Fruit fly (Drosophila melanogaster) whole organism, embryonic: ENCODE data around the gene CG10845.
A peak's percentile ranks its signal among the peaks of the same experiment; 100 is the strongest.

ENCODE experiments used
- Aef1 ChIP-seq: fragments of 200-800 bp; sonication (Bioruptor generic); IDR thresholded peaks from 3 replicates; pipeline ENCODE4 v1.3.6; 2022; ENCODE audit warnings: missing biosample characterization, missing genetic modification characterization
- Atf-2 ChIP-seq: fragments of 200-800 bp; sonication (Bioruptor generic); optimal IDR thresholded peaks from 2 replicates; lab custom pipeline; 2016; ENCODE audit warnings: missing biosample characterization, missing genetic modification characterization
- BEAF-32 ChIP-seq: fragments of 200-800 bp; sonication (Bioruptor generic); optimal IDR thresholded peaks from 3 replicates; lab custom pipeline; 2017; ENCODE audit warnings: missing biosample characterization, missing genetic modification characterization, mild to moderate bottlenecking, moderate library complexity, missing genetic modification reagents
- CG10209 ChIP-seq: fragments of 200-800 bp; sonication (Bioruptor generic); optimal IDR thresholded peaks from 3 replicates; lab custom pipeline; 2017; ENCODE audit warnings: missing biosample characterization, mild to moderate bottlenecking, missing genetic modification characterization, missing genetic modification reagents
- CG10321 ChIP-seq: fragments of 200-800 bp; sonication (Bioruptor generic); IDR thresholded peaks from 2 replicates; pipeline ENCODE4 v1.3.6; 2022; ENCODE audit warnings: missing biosample characterization, missing genetic modification characterization
- CG10366 ChIP-seq: fragments of 200-800 bp; sonication (Bioruptor generic); IDR thresholded peaks from 2 replicates; pipeline ENCODE4 v1.3.6; 2022; ENCODE audit warnings: missing biosample characterization, missing genetic modification characterization
- CG11247 ChIP-seq: fragments of 200-800 bp; sonication (Bioruptor generic); IDR thresholded peaks from 2 replicates; pipeline ENCODE4 v1.3.6; 2022; ENCODE audit warnings: missing biosample characterization, missing genetic modification characterization
- CG11696 ChIP-seq: fragments of 200-800 bp; sonication (Bioruptor generic); IDR thresholded peaks from 2 replicates; pipeline ENCODE4 v1.3.6; 2022; ENCODE audit warnings: missing biosample characterization, missing genetic modification characterization
- CG12219 ChIP-seq: fragments of 200-800 bp; sonication (Bioruptor generic); optimal IDR thresholded peaks from 3 replicates; lab custom pipeline; 2018; ENCODE audit warnings: missing biosample characterization, mild to moderate bottlenecking, missing genetic modification characterization
- CG12391 ChIP-seq: fragments of 200-800 bp; sonication (Bioruptor generic); optimal IDR thresholded peaks from 3 replicates; lab custom pipeline; 2018; ENCODE audit warnings: missing biosample characterization, mild to moderate bottlenecking, missing genetic modification characterization, moderate library complexity
- CG13424 ChIP-seq: fragments of 200-800 bp; sonication (Bioruptor generic); optimal IDR thresholded peaks from 2 replicates; lab custom pipeline; 2019; ENCODE audit warnings: missing biosample characterization, mild to moderate bottlenecking, missing genetic modification characterization, moderate library complexity
- CG14050 ChIP-seq: fragments of 200-800 bp; sonication (Bioruptor generic); IDR thresholded peaks from 3 replicates; pipeline ENCODE4 v1.3.6; 2022; ENCODE audit warnings: missing biosample characterization, missing genetic modification characterization
- CG16815 ChIP-seq: fragments of 200-800 bp; sonication (Bioruptor generic); optimal IDR thresholded peaks from 3 replicates; lab custom pipeline; 2017; ENCODE audit warnings: missing biosample characterization, mild to moderate bottlenecking, missing genetic modification characterization
- CG1792 ChIP-seq: fragments of 200-800 bp; sonication (Bioruptor generic); optimal IDR thresholded peaks from 2 replicates; lab custom pipeline; 2016; ENCODE audit warnings: missing biosample characterization, missing genetic modification characterization
- CG18011 ChIP-seq: fragments of 200-800 bp; sonication (Bioruptor generic); optimal IDR thresholded peaks from 2 replicates; lab custom pipeline; 2017; ENCODE audit warnings: missing biosample characterization, missing genetic modification characterization, mild to moderate bottlenecking, moderate library complexity, missing genotype
- CG2202 ChIP-seq: fragments of 200-800 bp; sonication (Bioruptor generic); optimal IDR thresholded peaks from 2 replicates; lab custom pipeline; 2018; ENCODE audit warnings: missing biosample characterization, mild to moderate bottlenecking, missing genetic modification characterization
- CG2712 ChIP-seq: fragments of 200-800 bp; optimal IDR thresholded peaks from 3 replicates; lab custom pipeline; 2019; ENCODE audit warnings: missing biosample characterization, mild to moderate bottlenecking, missing genetic modification characterization, moderate library complexity
- CG3847 ChIP-seq: fragments of 200-800 bp; sonication (Bioruptor generic); IDR thresholded peaks from 2 replicates; pipeline ENCODE4 v1.3.6; 2022; ENCODE audit warnings: missing biosample characterization, missing genetic modification characterization
- CG43689 ChIP-seq: fragments of 200-800 bp; sonication (Bioruptor generic); IDR thresholded peaks from 2 replicates; pipeline ENCODE4 v1.3.6; 2022; ENCODE audit warnings: missing biosample characterization, missing genetic modification characterization
- CG4854 ChIP-seq: fragments of 200-800 bp; sonication (Bioruptor generic); optimal IDR thresholded peaks from 2 replicates; lab custom pipeline; 2016; ENCODE audit warnings: missing biosample characterization, missing genetic modification characterization, inconsistent platforms
- CG5953 ChIP-seq: fragments of 200-800 bp; sonication (Bioruptor generic); IDR thresholded peaks from 2 replicates; pipeline ENCODE4 v1.3.6; 2022; ENCODE audit warnings: missing biosample characterization, missing genetic modification characterization
- CG6791 ChIP-seq: fragments of 200-800 bp; sonication (Bioruptor generic); IDR thresholded peaks from 3 replicates; pipeline ENCODE4 v1.3.6; 2022; ENCODE audit warnings: missing biosample characterization, missing genetic modification characterization; ENCODE audit not compliant: partially characterized antibody
- CG7556 ChIP-seq: fragments of 200-800 bp; sonication (Bioruptor generic); optimal IDR thresholded peaks from 2 replicates; lab custom pipeline; 2017; ENCODE audit warnings: missing biosample characterization, mild to moderate bottlenecking, missing genetic modification characterization
- CG7839 ChIP-seq: fragments of 200-800 bp; sonication (Bioruptor generic); optimal IDR thresholded peaks from 3 replicates; lab custom pipeline; 2018; ENCODE audit warnings: missing biosample characterization, mild to moderate bottlenecking, missing genetic modification characterization, moderate library complexity
- CG7928 ChIP-seq: fragments of 200-800 bp; sonication (Bioruptor generic); optimal IDR thresholded peaks from 2 replicates; lab custom pipeline; 2017; ENCODE audit warnings: missing biosample characterization, mild to moderate bottlenecking, missing genetic modification characterization
- CG9932 ChIP-seq: fragments of 200-800 bp; sonication (Bioruptor generic); IDR thresholded peaks from 2 replicates; pipeline ENCODE4 v1.3.6; 2022; ENCODE audit warnings: missing biosample characterization, missing genetic modification characterization
- CTCF ChIP-seq: fragments of 200-800 bp; sonication (Bioruptor generic); optimal IDR thresholded peaks from 2 replicates; lab custom pipeline; 2017; ENCODE audit warnings: missing biosample characterization, mild to moderate bottlenecking, missing genetic modification characterization, moderate library complexity
- Chrac-16 ChIP-seq: fragments of 200-800 bp; sonication (Bioruptor generic); optimal IDR thresholded peaks from 3 replicates; lab custom pipeline; 2016; ENCODE audit warnings: missing biosample characterization, missing genetic modification characterization
- CkIIα-i1 ChIP-seq: fragments of 200-800 bp; sonication (Bioruptor generic); IDR thresholded peaks from 2 replicates; pipeline ENCODE4 v1.3.6; 2022; ENCODE audit warnings: missing biosample characterization, missing genetic modification characterization
- Dek ChIP-seq: fragments of 200-800 bp; sonication (Bioruptor generic); optimal IDR thresholded peaks from 3 replicates; lab custom pipeline; 2019; ENCODE audit warnings: missing biosample characterization, mild to moderate bottlenecking, missing genetic modification characterization, moderate library complexity
- Dp ChIP-seq: fragments of 200-800 bp; sonication (Bioruptor generic); optimal IDR thresholded peaks from 2 replicates; lab custom pipeline; 2018; ENCODE audit warnings: missing biosample characterization, mild to moderate bottlenecking, missing genetic modification characterization, moderate library complexity
- Fer2 ChIP-seq: fragments of 200-800 bp; sonication (Bioruptor generic); optimal IDR thresholded peaks from 2 replicates; lab custom pipeline; 2018; ENCODE audit warnings: missing biosample characterization, mild to moderate bottlenecking, missing genetic modification characterization, moderate library complexity
- NC2α ChIP-seq: fragments of 200-800 bp; sonication (Bioruptor generic); optimal IDR thresholded peaks from 2 replicates; lab custom pipeline; 2016; ENCODE audit warnings: missing biosample characterization, missing genetic modification characterization
- Opbp ChIP-seq: fragments of 200-800 bp; sonication (Bioruptor generic); IDR thresholded peaks from 3 replicates; pipeline ENCODE4 v1.3.6; 2022; ENCODE audit warnings: missing biosample characterization, missing genetic modification characterization; ENCODE audit not compliant: partially characterized antibody
- cwo ChIP-seq: fragments of 200-800 bp; sonication (Bioruptor generic); optimal IDR thresholded peaks from 3 replicates; lab custom pipeline; 2017; ENCODE audit warnings: missing biosample characterization, missing genetic modification characterization, mild to moderate bottlenecking, moderate library complexity, missing genetic modification reagents
- dm ChIP-seq: fragments of 200-800 bp; sonication (Bioruptor generic); optimal IDR thresholded peaks from 3 replicates; lab custom pipeline; 2016; ENCODE audit warnings: missing biosample characterization, missing genetic modification characterization
- dpn ChIP-seq, 2 experiments: fragments of 200-800 bp; sonication (Bioruptor generic); optimal IDR thresholded peaks; 3 replicates each; lab custom pipeline; 2016; ENCODE audit warnings: missing biosample characterization in 2 of 2, missing genetic modification characterization in 2 of 2
- gt ChIP-seq: fragments of 200-800 bp; sonication (Bioruptor generic); IDR thresholded peaks from 2 replicates; pipeline ENCODE4 v1.3.6; 2022; ENCODE audit warnings: missing biosample characterization, missing genetic modification characterization
- ind ChIP-seq: fragments of 200-800 bp; sonication (Bioruptor generic); optimal IDR thresholded peaks from 3 replicates; lab custom pipeline; 2016; ENCODE audit warnings: missing biosample characterization, missing genetic modification characterization
- kah ChIP-seq: fragments of 200-800 bp; sonication (Bioruptor generic); optimal IDR thresholded peaks from 2 replicates; lab custom pipeline; 2018; ENCODE audit warnings: missing biosample characterization, mild to moderate bottlenecking, missing genetic modification characterization
- lbe ChIP-seq: fragments of 200-800 bp; sonication (Bioruptor generic); optimal IDR thresholded peaks from 2 replicates; lab custom pipeline; 2016; ENCODE audit warnings: missing biosample characterization, mild to moderate bottlenecking, missing genetic modification characterization
- mirr ChIP-seq: fragments of 200-800 bp; sonication (Bioruptor generic); optimal IDR thresholded peaks from 3 replicates; lab custom pipeline; 2018; ENCODE audit warnings: missing biosample characterization, mild to moderate bottlenecking, missing genetic modification characterization
- nerfin-1 ChIP-seq: fragments of 200-800 bp; sonication (Bioruptor generic); optimal IDR thresholded peaks from 3 replicates; lab custom pipeline; 2019; ENCODE audit warnings: missing biosample characterization, mild to moderate bottlenecking, missing genetic modification characterization, moderate library complexity
- pan ChIP-seq, 4 experiments: fragments of >200 bp in 3 of 4; fragments of 200-800 bp in 1 of 4; sonication (Bioruptor generic) in 1 of 4; optimal IDR thresholded peaks in 3 of 4; IDR thresholded peaks in 1 of 4; 2 replicates each; pipeline versions ENCODE4 v1.3.6 to Lab custom; 2017 to 2022; ENCODE audit warnings: missing biosample characterization in 2 of 4, missing genetic modification characterization in 2 of 4, mixed read lengths in 1 of 4
- row ChIP-seq: fragments of 200-800 bp; sonication (Bioruptor generic); IDR thresholded peaks from 3 replicates; pipeline ENCODE4 v1.3.6; 2022; ENCODE audit warnings: missing biosample characterization, missing genetic modification characterization
- so ChIP-seq: fragments of 200-800 bp; sonication (Bioruptor generic); IDR thresholded peaks from 3 replicates; pipeline ENCODE4 v1.3.6; 2022; ENCODE audit warnings: missing biosample characterization, missing genetic modification characterization
- wor ChIP-seq: fragments of 200-800 bp; sonication (Bioruptor generic); IDR thresholded peaks from 2 replicates; pipeline ENCODE4 v1.3.6; 2022; ENCODE audit warnings: missing biosample characterization, missing genetic modification characterization
- zen2 ChIP-seq: fragments of 200-800 bp; sonication (Bioruptor generic); IDR thresholded peaks from 3 replicates; pipeline ENCODE4 v1.3.6; 2022; ENCODE audit warnings: missing biosample characterization, missing genetic modification characterization; ENCODE audit not compliant: partially characterized antibody

CG10845 gene

dm6 chr3R:24876843-24877457, 24.0 kb upstream of the CG10845 start, which contains the start of the genes CG11089 and CG31381 (continued):
- TF ChIP-seq CG11247 (GFP tag; lab: Robert Waterston, UW) (no peak), CG16815 (GFP tag; lab: Kevin White, UChicago) (no peak), Chrac-16 (GFP tag; lab: Kevin White, UChicago) (no peak), Opbp (GFP tag; lab: Robert Waterston, UW) (no peak), ind (no peak), dm (GFP tag; lab: Kevin White, UChicago) (peak; percentile 89), CG7839 (tag; lab: Kevin White, UChicago) (no peak), CG13424 (peak; percentile 25), CG5953 (GFP tag; lab: Robert Waterston, UW) (no peak), CG10366 (GFP tag; lab: Robert Waterston, UW) (no peak), CG10321 (GFP tag; lab: Robert Waterston, UW) (no peak), kah (GFP tag; lab: Kevin White, UChicago) (peak; percentile 99), CG11696 (GFP tag; lab: Robert Waterston, UW) (no peak), CG7928 (no peak), cwo (GFP tag; lab: Kevin White, UChicago) (peak; percentile 94), CG6791 (GFP tag; lab: Robert Waterston, UW) (no peak), CG3847 (GFP tag; lab: Robert Waterston, UW) (no peak), wor (GFP tag; lab: Robert Waterston, UW) (no peak), CkIIα-i1 (GFP tag; lab: Robert Waterston, UW) (no peak), mirr (GFP tag; lab: Kevin White, UChicago) (no peak), CG9932 (no peak), BEAF-32 (no peak), CG4854 (GFP tag; lab: Kevin White, UChicago) (peak; percentile 97), CG2712 (tag; lab: Kevin White, UChicago) (no peak), CG43689 (GFP tag; lab: Robert Waterston, UW) (no peak), dpn (GFP tag; optimal IDR thresholded peaks at IDR 0.05; lab: Kevin White, UChicago) (no peak), nerfin-1 (tag; lab: Kevin White, UChicago) (no peak), Atf-2 (GFP tag; lab: Kevin White, UChicago) (no peak), CG1792 (no peak), NC2α (GFP tag; lab: Kevin White, UChicago) (no peak), CG18011 (GFP tag; lab: Kevin White, UChicago) (no peak), row (GFP tag; lab: Robert Waterston, UW) (no peak), Dek (tag; lab: Kevin White, UChicago) (peak; percentile 32), zen2 (GFP tag; lab: Robert Waterston, UW) (no peak), CG10209 (GFP tag; lab: Kevin White, UChicago) (no peak), CG14050 (GFP tag; lab: Robert Waterston, UW) (no peak), CTCF (GFP tag; lab: Kevin White, UChicago) (no peak), Fer2 (tag; lab: Kevin White, UChicago) (no peak), gt (GFP tag; lab: Robert Waterston, UW) (no peak), so (no peak), Aef1 (GFP tag; lab: Robert Waterston, UW) (no peak), CG2202 (no peak), CG7556 (GFP tag; lab: Kevin White, UChicago) (peak; percentile 24), CG12391 (tag; lab: Kevin White, UChicago) (peak; percentile 61), lbe (peak; percentile 4), CG12219 (GFP tag; lab: Kevin White, UChicago) (no peak), pan (optimal IDR thresholded peaks at IDR 0.05; lab: Kevin White, UChicago) (no peak), pan (GFP tag; optimal IDR thresholded peaks at IDR 0.05 in 1 of 2, IDR thresholded peaks at IDR 0.05 in 1 of 2) (no peak), Dp (GFP tag; lab: Kevin White, UChicago) (peak; percentile 96)
- TF ChIP-seq, all 482 proteins: peak for 46
